Fruit fly (Drosophila melanogaster) whole organism, embryonic: ENCODE results near the gene kirre.

Experiments
- CG10321 ChIP-seq: fragments of 200-800 bp; sonication (Bioruptor generic); IDR thresholded peaks from 2 replicates; pipeline ENCODE4 v1.3.6; 2022; ENCODE audit warnings: missing biosample characterization, missing genetic modification characterization
- CG11504 ChIP-seq: fragments of 200-800 bp; sonication (Bioruptor generic); optimal IDR thresholded peaks from 3 replicates; lab custom pipeline; 2019; ENCODE audit warnings: missing biosample characterization, mild to moderate bottlenecking, missing genetic modification characterization, moderate library complexity
- CG13624 ChIP-seq: fragments of 200-800 bp; sonication (Bioruptor generic); optimal IDR thresholded peaks from 2 replicates; lab custom pipeline; 2016; ENCODE audit warnings: missing biosample characterization, missing genetic modification characterization
- CG15514 ChIP-seq: fragments of 200-800 bp; sonication (Bioruptor generic); optimal IDR thresholded peaks from 3 replicates; lab custom pipeline; 2017; ENCODE audit warnings: missing biosample characterization, missing genetic modification characterization, mild to moderate bottlenecking, moderate library complexity, missing genetic modification reagents
- CG17361 ChIP-seq: fragments of 200-800 bp; sonication (Bioruptor generic); IDR thresholded peaks from 3 replicates; pipeline ENCODE4 v1.3.6; 2022; ENCODE audit warnings: missing biosample characterization, missing genetic modification characterization
- CG1832 ChIP-seq: fragments of 200-800 bp; sonication (Bioruptor generic); optimal IDR thresholded peaks from 2 replicates; lab custom pipeline; 2017; ENCODE audit warnings: missing biosample characterization, mild to moderate bottlenecking, missing genetic modification characterization, inconsistent platforms
- CG2199 ChIP-seq: fragments of 200-800 bp; sonication (Bioruptor generic); IDR thresholded peaks from 3 replicates; pipeline ENCODE4 v1.3.6; 2022; ENCODE audit warnings: missing biosample characterization, missing genetic modification characterization
- CG2202 ChIP-seq: fragments of 200-800 bp; sonication (Bioruptor generic); optimal IDR thresholded peaks from 2 replicates; lab custom pipeline; 2018; ENCODE audit warnings: missing biosample characterization, mild to moderate bottlenecking, missing genetic modification characterization
- CG2678 ChIP-seq: fragments of 200-800 bp; sonication (Bioruptor generic); optimal IDR thresholded peaks from 3 replicates; lab custom pipeline; 2019; ENCODE audit warnings: missing biosample characterization, mild to moderate bottlenecking, missing genetic modification characterization, moderate library complexity
- CG8290 ChIP-seq, 3 experiments: fragments of 200-800 bp; sonication (Bioruptor generic); optimal IDR thresholded peaks; 2 replicates each; lab custom pipeline; 2016 to 2019; ENCODE audit warnings: missing biosample characterization in 3 of 3, missing genetic modification characterization in 3 of 3, mild to moderate bottlenecking in 2 of 3, moderate library complexity in 1 of 3
- CG9437 ChIP-seq: fragments of 200-800 bp; sonication (Bioruptor generic); optimal IDR thresholded peaks from 2 replicates; lab custom pipeline; 2018; ENCODE audit warnings: missing biosample characterization, mild to moderate bottlenecking, missing genetic modification characterization
- D19A ChIP-seq: fragments of 200-800 bp; optimal IDR thresholded peaks from 3 replicates; lab custom pipeline; 2019; ENCODE audit warnings: missing biosample characterization, mild to moderate bottlenecking, missing genetic modification characterization, moderate library complexity
- Deaf1 ChIP-seq: fragments of 200-800 bp; optimal IDR thresholded peaks from 3 replicates; lab custom pipeline; 2019; ENCODE audit warnings: missing biosample characterization, mild to moderate bottlenecking, missing genetic modification characterization, moderate library complexity
- Drgx ChIP-seq: fragments of 200-800 bp; sonication (Bioruptor generic); IDR thresholded peaks from 2 replicates; pipeline ENCODE4 v1.3.6; 2022; ENCODE audit warnings: missing biosample characterization, missing genetic modification characterization
- H15 ChIP-seq: fragments of 200-800 bp; sonication (Bioruptor generic); IDR thresholded peaks from 3 replicates; pipeline ENCODE4 v1.3.6; 2022; ENCODE audit warnings: missing biosample characterization, missing genetic modification characterization
- HLHmδ ChIP-seq: fragments of 200-800 bp; sonication (Bioruptor generic); optimal IDR thresholded peaks from 2 replicates; lab custom pipeline; 2018; ENCODE audit warnings: missing biosample characterization, mild to moderate bottlenecking, missing genetic modification characterization, moderate library complexity
- Hey ChIP-seq: fragments of 200-800 bp; sonication (Bioruptor generic); optimal IDR thresholded peaks from 3 replicates; lab custom pipeline; 2018; ENCODE audit warnings: missing biosample characterization, mild to moderate bottlenecking, missing genetic modification characterization
- HmgZ ChIP-seq: fragments of 200-800 bp; sonication (Bioruptor generic); optimal IDR thresholded peaks from 2 replicates; lab custom pipeline; 2018; ENCODE audit warnings: missing biosample characterization, mild to moderate bottlenecking, missing genetic modification characterization
- Hr39 ChIP-seq: fragments of >200 bp; optimal IDR thresholded peaks from 2 replicates; lab custom pipeline; 2017
- Pdp1 ChIP-seq, 2 experiments: fragments of 200-800 bp; sonication (Bioruptor generic); optimal IDR thresholded peaks; 3 replicates each; lab custom pipeline; 2016; ENCODE audit warnings: missing biosample characterization in 2 of 2, missing genetic modification characterization in 2 of 2, mild to moderate bottlenecking in 1 of 2, moderate library complexity in 1 of 2
- Ptx1 ChIP-seq: fragments of 200-800 bp; sonication (Bioruptor generic); IDR thresholded peaks from 2 replicates; pipeline ENCODE4 v1.3.6; 2022; ENCODE audit warnings: missing biosample characterization, missing genetic modification characterization
- ab ChIP-seq: fragments of 200-800 bp; sonication (Bioruptor generic); optimal IDR thresholded peaks from 2 replicates; lab custom pipeline; 2016; ENCODE audit warnings: missing biosample characterization, missing genetic modification characterization
- crol ChIP-seq: fragments of 200-800 bp; sonication (Bioruptor generic); IDR thresholded peaks from 2 replicates; pipeline ENCODE4 v1.3.6; 2022; ENCODE audit warnings: missing biosample characterization, missing genetic modification characterization
- dysf ChIP-seq: fragments of 200-800 bp; sonication (Bioruptor generic); IDR thresholded peaks from 3 replicates; pipeline ENCODE4 v1.3.6; 2022; ENCODE audit warnings: missing biosample characterization, missing genetic modification characterization
- fu2 ChIP-seq: fragments of 200-800 bp; sonication (Bioruptor generic); optimal IDR thresholded peaks from 2 replicates; lab custom pipeline; 2016; ENCODE audit warnings: missing biosample characterization, missing genetic modification characterization
- gt ChIP-seq: fragments of 200-800 bp; sonication (Bioruptor generic); IDR thresholded peaks from 2 replicates; pipeline ENCODE4 v1.3.6; 2022; ENCODE audit warnings: missing biosample characterization, missing genetic modification characterization
- ind ChIP-seq: fragments of 200-800 bp; sonication (Bioruptor generic); optimal IDR thresholded peaks from 3 replicates; lab custom pipeline; 2016; ENCODE audit warnings: missing biosample characterization, missing genetic modification characterization
- lab ChIP-seq: fragments of 200-800 bp; sonication (Bioruptor generic); optimal IDR thresholded peaks from 3 replicates; lab custom pipeline; 2017; ENCODE audit warnings: missing biosample characterization, missing genetic modification characterization, mild to moderate bottlenecking, moderate library complexity, missing genetic modification reagents
- nau ChIP-seq: fragments of 200-800 bp; sonication (Bioruptor generic); optimal IDR thresholded peaks from 3 replicates; lab custom pipeline; 2017; ENCODE audit warnings: missing biosample characterization, mild to moderate bottlenecking, missing genetic modification characterization, missing genetic modification reagents
- nom ChIP-seq: fragments of 200-800 bp; sonication (Bioruptor generic); optimal IDR thresholded peaks from 2 replicates; lab custom pipeline; 2017; ENCODE audit warnings: missing biosample characterization, missing genetic modification characterization, mild to moderate bottlenecking, moderate library complexity, missing genetic modification reagents
- p53 ChIP-seq: fragments of 200-800 bp; sonication (Bioruptor generic); optimal IDR thresholded peaks from 2 replicates; lab custom pipeline; 2016; ENCODE audit warnings: missing biosample characterization, missing genetic modification characterization
- pan ChIP-seq, 4 experiments: fragments of >200 bp in 3 of 4; fragments of 200-800 bp in 1 of 4; sonication (Bioruptor generic) in 1 of 4; optimal IDR thresholded peaks in 3 of 4; IDR thresholded peaks in 1 of 4; 2 replicates each; pipeline versions ENCODE4 v1.3.6 to Lab custom; 2017 to 2022; ENCODE audit warnings: missing biosample characterization in 2 of 4, missing genetic modification characterization in 2 of 4, mixed read lengths in 1 of 4
- scrt ChIP-seq: fragments of 200-800 bp; sonication (Bioruptor generic); optimal IDR thresholded peaks from 2 replicates; lab custom pipeline; 2018; ENCODE audit warnings: missing biosample characterization, mild to moderate bottlenecking, missing genetic modification characterization, moderate library complexity
- sd ChIP-seq: fragments of 200-800 bp; sonication (Bioruptor generic); optimal IDR thresholded peaks from 3 replicates; lab custom pipeline; 2018; ENCODE audit warnings: missing biosample characterization, mild to moderate bottlenecking, missing genetic modification characterization, moderate library complexity
- stwl ChIP-seq: fragments of 200-800 bp; sonication (Bioruptor generic); optimal IDR thresholded peaks from 3 replicates; lab custom pipeline; 2018; ENCODE audit warnings: missing biosample characterization, mild to moderate bottlenecking, missing genetic modification characterization, moderate library complexity
- tll ChIP-seq, 2 experiments: fragments of 200-800 bp in 1 of 2; fragments of >200 bp in 1 of 2; sonication (Bioruptor generic) in 1 of 2; optimal IDR thresholded peaks; 2 replicates each; lab custom pipeline; 2017 to 2019; ENCODE audit warnings: missing biosample characterization in 2 of 2, missing genetic modification characterization in 2 of 2, mild to moderate bottlenecking in 1 of 2, moderate library complexity in 1 of 2
- z ChIP-seq: fragments of 200-800 bp; sonication (Bioruptor generic); IDR thresholded peaks from 3 replicates; pipeline ENCODE4 v1.3.6; 2022; ENCODE audit warnings: missing biosample characterization, missing genetic modification characterization

The kirre gene

DNA sequence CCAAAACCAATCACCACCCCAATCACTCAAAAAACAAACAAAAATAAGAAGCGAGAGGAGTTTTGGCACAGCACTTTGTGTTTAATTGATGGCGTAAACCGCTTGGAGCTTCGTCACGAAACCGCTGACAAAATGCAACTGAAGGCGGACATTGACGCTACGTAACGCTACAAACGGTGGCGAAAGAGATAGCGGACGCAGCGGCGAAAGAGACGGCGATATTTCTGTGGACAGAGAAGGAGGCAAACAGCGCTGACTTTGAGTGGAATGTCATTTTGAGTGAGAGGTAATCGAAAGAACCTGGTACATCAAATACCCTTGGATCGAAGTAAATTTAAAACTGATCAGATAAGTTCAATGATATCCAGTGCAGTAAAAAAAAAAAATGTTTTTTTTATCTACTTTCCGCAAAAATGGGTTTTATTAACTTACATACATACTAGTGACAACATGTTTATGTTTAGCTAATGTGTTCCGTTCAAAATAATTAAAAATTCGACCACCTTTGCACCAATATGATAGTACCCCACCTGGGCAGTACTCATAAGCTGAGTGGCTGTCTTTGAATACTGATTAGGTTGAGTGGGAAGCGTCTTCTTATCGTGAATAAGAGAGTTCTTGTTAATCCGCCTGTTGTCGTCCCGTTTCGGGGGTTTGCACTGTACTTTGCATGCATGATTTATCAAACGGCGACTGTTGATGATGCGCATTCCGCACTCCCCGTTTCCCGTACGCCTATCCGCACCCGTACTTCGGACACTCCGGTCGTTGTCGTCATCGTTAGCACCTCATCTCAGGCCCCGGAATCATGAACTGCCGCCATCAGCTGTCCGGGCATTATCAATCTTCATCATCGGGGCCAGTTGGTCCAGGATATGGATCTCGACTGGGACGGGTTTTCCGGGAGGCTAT lies 56.4 kb downstream of the kirre start, which contains the start of gene w:
w (minus strand) TSS at position 122 of the 912 bp plus-strand sequence.
- TF ChIP-seq lab (GFP tag; lab: Kevin White, UChicago) (peak; percentile 1), CG11504 (tag; lab: Kevin White, UChicago) (peak; percentile 13), Deaf1 (tag; lab: Kevin White, UChicago) (peak; percentile 50), CG2199 (GFP tag; lab: Robert Waterston, UW) (peak; percentile 76; the same call in 2 of the 3 replicates), D19A (tag; lab: Kevin White, UChicago) (peak; percentile 74), HLHmδ (GFP tag; lab: Kevin White, UChicago) (peak; percentile 57), Ptx1 (no peak), Pdp1 (GFP tag; optimal IDR thresholded peaks at IDR 0.05; lab: Kevin White, UChicago) (peak in 1 of 2 experiments; percentile 37), pan (optimal IDR thresholded peaks at IDR 0.05; lab: Kevin White, UChicago) (no peak), pan (GFP tag; optimal IDR thresholded peaks at IDR 0.05 in 1 of 2, IDR thresholded peaks at IDR 0.05 in 1 of 2) (no peak), nom (GFP tag; lab: Kevin White, UChicago) (peak; percentile 57), p53 (GFP tag; lab: Kevin White, UChicago) (no peak), H15 (0 out of 3 replicates have a peak, but pooled peaks have one; percentile 36), ind (GFP tag; lab: Kevin White, UChicago) (no peak), CG2202 (no peak), stwl (tag; lab: Kevin White, UChicago) (peak; percentile 19), CG1832 (GFP tag; lab: Kevin White, UChicago) (peak; percentile 57), HmgZ (tag; lab: Kevin White, UChicago) (no peak), tll (GFP tag; optimal IDR thresholded peaks at IDR 0.05; lab: Kevin White, UChicago) (peak in 1 of 2 experiments; percentile 15), CG17361 (0 out of 3 replicates have a peak, but pooled peaks have one; percentile 19), Drgx (GFP tag; lab: Robert Waterston, UW) (peak; percentile 5), z (GFP tag; lab: Robert Waterston, UW) (peak; percentile 95), CG2678 (peak; percentile 17), CG10321 (GFP tag; lab: Robert Waterston, UW) (peak; percentile 79), CG8290 (GFP tag; optimal IDR thresholded peaks at IDR 0.05; lab: Kevin White, UChicago) (no peak), CG8290 (tag; optimal IDR thresholded peaks at IDR 0.05; lab: Kevin White, UChicago) (peak in 1 of 2 experiments; percentile 88), CG9437 (GFP tag; lab: Kevin White, UChicago) (peak; percentile 65), CG13624 (GFP tag; lab: Kevin White, UChicago) (no peak), fu2 (GFP tag; lab: Kevin White, UChicago) (no peak), CG15514 (GFP tag; lab: Kevin White, UChicago) (peak; percentile 1), dysf (peak; percentile 43; the same call in 1 of the 3 replicates)

DNA sequence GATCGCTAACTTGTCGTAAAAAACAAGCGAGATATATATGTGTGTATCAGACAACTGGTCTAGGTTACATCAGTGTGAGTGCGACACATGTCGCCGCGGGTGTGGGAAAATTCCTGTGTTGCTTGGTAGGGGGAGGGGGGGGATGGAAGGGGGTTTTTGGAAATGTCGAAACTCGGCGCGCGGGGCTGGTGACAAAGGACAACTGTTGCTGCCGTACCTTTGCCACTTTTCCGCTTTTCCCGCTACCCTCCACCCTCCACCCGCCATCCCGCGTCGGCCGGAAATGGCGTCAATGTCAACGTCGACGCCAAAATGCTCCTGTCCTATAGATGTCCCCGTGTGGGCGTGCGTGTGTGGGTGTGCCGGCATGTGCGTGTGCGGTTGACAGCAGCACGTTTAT lies 62.8 kb downstream of the kirre start:
- TF ChIP-seq Hr39 (peak; percentile 85), ab (GFP tag; lab: Kevin White, UChicago) (no peak), Hey (peak; percentile 31), nau (no peak), sd (tag; lab: Kevin White, UChicago) (peak; percentile 31), crol (GFP tag; lab: Robert Waterston, UW) (peak; percentile 68), scrt (GFP tag; lab: Kevin White, UChicago) (peak; percentile 77), gt (GFP tag; lab: Robert Waterston, UW) (no peak)
- TF ChIP-seq, all 482 proteins: peak for 5
